Worm (Caenorhabditis elegans) whole organism, early embryonic: Measurements from ENCODE around the gene sng-1.

Experiments
- ama-1 ChIP-seq: fragments of 150-350 bp; optimal IDR thresholded peaks from 2 replicates; lab custom pipeline; 2014
- ets-7 ChIP-seq: sonication (generic microtip); optimal IDR thresholded peaks from 2 replicates; lab custom pipeline; 2016; ENCODE audit warnings: missing genotype, missing genetic modification characterization, missing compliant biosample characterization
- flt-1 ChIP-seq: fragments of 200-800 bp; sonication (Bioruptor generic); IDR thresholded peaks from 2 replicates; pipeline ENCODE4 v1.3.6; 2022; ENCODE audit warnings: missing genetic modification characterization, missing compliant biosample characterization
- tbx-37 ChIP-seq: fragments of 200-800 bp; sonication (Bioruptor generic); conservative IDR thresholded peaks from 2 replicates; pipeline ENCODE4 v1.3.6; 2022; ENCODE audit warnings: missing genetic modification reagents, missing genetic modification characterization, missing compliant biosample characterization

DNA sequence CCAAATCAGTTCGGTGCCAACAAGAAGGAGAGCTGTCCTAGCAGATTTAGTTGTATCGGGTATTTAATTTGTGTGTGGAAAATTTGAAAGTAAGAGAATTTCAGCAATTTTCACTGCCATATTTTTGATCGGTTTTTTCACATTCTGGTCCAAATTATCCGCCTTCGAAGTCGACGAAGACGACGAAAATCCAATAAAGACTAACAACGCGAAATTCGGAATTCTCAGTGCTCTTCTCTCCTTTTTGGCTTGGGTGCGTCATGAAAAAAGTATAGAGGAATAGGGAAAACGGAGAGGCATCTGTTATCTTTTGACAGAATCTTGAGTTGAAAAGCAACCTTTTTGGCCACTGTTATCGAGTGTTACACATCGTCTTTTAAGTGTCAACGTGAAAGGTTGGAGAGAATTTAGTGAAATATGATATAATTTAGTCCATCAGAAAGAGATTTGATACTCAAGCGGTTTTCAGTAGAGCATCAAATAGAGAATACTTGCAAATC is 714 bp downstream of the sng-1 start:
- TF ChIP-seq ama-1 (lab: Kevin White, UChicago) (no peak), flt-1 (GFP tag; lab: Robert Waterston, UW) (no peak), ets-7 (tag; lab: Kevin White, UChicago) (no peak), tbx-37 (no peak)
